Fruit fly (Drosophila melanogaster) whole organism, adult: ENCODE data around the gene BTBD9.
A peak's percentile ranks its signal among the peaks of the same experiment; 100 is the strongest.

Experiments used
- CG12768 ChIP-seq: fragments of 200-800 bp; sonication (Bioruptor generic); optimal IDR thresholded peaks from 2 replicates; lab custom pipeline; 2017; ENCODE audit warnings: missing biosample characterization, missing genetic modification characterization, mild to moderate bottlenecking, moderate library complexity, missing genetic modification reagents
- CG14711 ChIP-seq: fragments of 200-800 bp; sonication (Bioruptor generic); optimal IDR thresholded peaks from 2 replicates; lab custom pipeline; 2018; ENCODE audit warnings: missing biosample characterization, mild to moderate bottlenecking, missing genetic modification characterization, moderate library complexity
- CG5204 ChIP-seq: fragments of 200-800 bp; sonication (Bioruptor generic); optimal IDR thresholded peaks from 2 replicates; lab custom pipeline; 2016; ENCODE audit warnings: missing biosample characterization, missing genetic modification characterization
- CG7045 ChIP-seq: fragments of 200-800 bp; sonication (Bioruptor generic); optimal IDR thresholded peaks from 2 replicates; lab custom pipeline; 2017; ENCODE audit warnings: missing biosample characterization, mild to moderate bottlenecking, missing genetic modification characterization
- CG7101 ChIP-seq: fragments of 200-800 bp; sonication (Bioruptor generic); optimal IDR thresholded peaks from 2 replicates; lab custom pipeline; 2018; ENCODE audit warnings: missing biosample characterization, mild to moderate bottlenecking, missing genetic modification characterization, moderate library complexity
- Hr96 ChIP-seq: fragments of 200-800 bp; sonication (Bioruptor generic); optimal IDR thresholded peaks from 2 replicates; lab custom pipeline; 2016; ENCODE audit warnings: missing biosample characterization, missing genetic modification characterization
- Mnt ChIP-seq: fragments of 200-800 bp; sonication (Bioruptor generic); optimal IDR thresholded peaks from 2 replicates; lab custom pipeline; 2016; ENCODE audit warnings: missing biosample characterization, mild to moderate bottlenecking, missing genetic modification characterization
- bab1 ChIP-seq: fragments of 200-800 bp; sonication (Bioruptor generic); optimal IDR thresholded peaks from 3 replicates; lab custom pipeline; 2019; ENCODE audit warnings: missing biosample characterization, mild to moderate bottlenecking, missing genetic modification characterization, moderate library complexity
- kay ChIP-seq: fragments of 200-800 bp; sonication (Bioruptor generic); peaks from one replicate; lab custom pipeline; 2016; ENCODE audit warnings: missing biosample characterization, missing genetic modification characterization, borderline replicate concordance
- ovo ChIP-seq: fragments of 200-800 bp; sonication (Bioruptor generic); optimal IDR thresholded peaks from 2 replicates; lab custom pipeline; 2016; ENCODE audit warnings: missing biosample characterization, missing genetic modification characterization
- tj ChIP-seq: fragments of 200-800 bp; sonication (Bioruptor generic); optimal IDR thresholded peaks from 3 replicates; lab custom pipeline; 2017; ENCODE audit warnings: missing biosample characterization, mild to moderate bottlenecking, missing genetic modification characterization, moderate library complexity

DNA sequence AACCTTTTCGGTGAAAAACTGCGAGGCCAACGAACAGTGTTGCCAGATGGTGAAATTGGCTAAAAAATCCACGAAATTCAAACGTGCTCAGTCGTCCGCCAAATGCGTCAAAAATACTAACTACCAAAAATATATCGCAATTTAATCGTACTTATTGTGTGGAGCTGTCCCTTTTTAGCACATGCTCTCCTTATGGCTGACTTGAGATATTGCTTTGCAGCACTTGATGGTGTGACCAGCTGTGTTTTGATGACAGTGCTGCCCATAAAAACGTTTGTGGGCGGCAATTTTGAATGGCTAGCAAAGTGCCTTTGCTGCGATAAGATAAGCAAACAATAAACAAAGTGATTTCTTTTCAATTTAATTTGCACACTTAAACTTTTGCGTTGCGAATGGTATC is 4.1 kb upstream of the BTBD9 start, which contains the start of gene Tango5:
- TF ChIP-seq CG5204 (GFP tag; lab: Kevin White, UChicago) (no peak), CG12768 (GFP tag; lab: Kevin White, UChicago) (no peak), kay (GFP tag; lab: Kevin White, UChicago) (no peak), Mnt (GFP tag; lab: Kevin White, UChicago) (peak; percentile 80), Hr96 (GFP tag; lab: Kevin White, UChicago) (no peak), tj (GFP tag; lab: Kevin White, UChicago) (no peak), ovo (GFP tag; lab: Kevin White, UChicago) (no peak), CG7045 (GFP tag; lab: Kevin White, UChicago) (no peak), CG7101 (tag; lab: Kevin White, UChicago) (no peak), bab1 (peak; percentile 60), CG14711 (tag; lab: Kevin White, UChicago) (peak; percentile 9)
